Worm (Caenorhabditis elegans): Measurements from ENCODE around the gene pqn-74.

The pqn-74 gene

ce11 chrIV:13346078-13346477 is 14.9 kb upstream of the pqn-74 start:
- TF ChIP-seq drap-1 (GFP tag; optimal IDR thresholded peaks at IDR 0.05) (no peak), ceh-83 (GFP tag; optimal IDR thresholded peaks at IDR 0.05) (no peak), nhr-28 (tag; optimal IDR thresholded peaks at IDR 0.05) (no peak), mep-1 (tag; optimal IDR thresholded peaks at IDR 0.05) (no peak), mls-2 (tag; optimal IDR thresholded peaks at IDR 0.05) (no peak), unc-62 (GFP tag; optimal IDR thresholded peaks at IDR 0.05) (no peak), lin-13 (tag; optimal IDR thresholded peaks at IDR 0.05) (no peak), hlh-1 (tag; optimal IDR thresholded peaks at IDR 0.05) (no peak), pha-4 (tag; optimal IDR thresholded peaks at IDR 0.05) (no peak), ztf-11 (tag; optimal IDR thresholded peaks at IDR 0.05) (no peak), unc-39 (tag; optimal IDR thresholded peaks at IDR 0.05) (no peak), lin-32 (GFP tag; optimal IDR thresholded peaks at IDR 0.05) (no peak), nhr-237 (tag; optimal IDR thresholded peaks at IDR 0.05) (no peak), flh-1 (GFP tag; optimal IDR thresholded peaks at IDR 0.05) (no peak), unc-120 (tag; optimal IDR thresholded peaks at IDR 0.05; ENCODE audit: poor library complexity, severe bottlenecking) (no peak), ceh-39 (tag; optimal IDR thresholded peaks at IDR 0.05) (no peak), bed-3 (GFP tag; optimal IDR thresholded peaks at IDR 0.05) (no peak)

- TF ChIP-seq sem-2 (GFP tag; optimal IDR thresholded peaks at IDR 0.05) (no peak), flh-1 (GFP tag; optimal IDR thresholded peaks at IDR 0.05) (no peak)
These were observed 11.3 kb upstream of the pqn-74 start, which contains the start of gene W02A2.5 for ce11 chrIV:13342555-13342954. Gene W02A2.5 (plus strand): TSS chrIV:13342855.

ce11 chrIV:13334287-13334686 is 3.1 kb upstream of the pqn-74 start:
- TF ChIP-seq lsy-2 (tag; optimal IDR thresholded peaks at IDR 0.05) = no peak
- TF ChIP-seq unc-39 (tag; optimal IDR thresholded peaks at IDR 0.05) = no peak
- no peak for TF ChIP-seq sptf-1 (tag; optimal IDR thresholded peaks at IDR 0.05)
- TF ChIP-seq mab-5 (tag; optimal IDR thresholded peaks at IDR 0.05) = no peak
- no peak for TF ChIP-seq flh-1 (GFP tag; optimal IDR thresholded peaks at IDR 0.05)
- TF ChIP-seq blmp-1 (tag; optimal IDR thresholded peaks at IDR 0.05) = no peak
- no peak for TF ChIP-seq tbx-8 (GFP tag; optimal IDR thresholded peaks at IDR 0.05)
- no peak for TF ChIP-seq zip-8 (tag; optimal IDR thresholded peaks at IDR 0.05)
- TF ChIP-seq drap-1 (GFP tag; optimal IDR thresholded peaks at IDR 0.05) = no peak
- no peak for TF ChIP-seq nhr-76 (tag; optimal IDR thresholded peaks at IDR 0.05)
- TF ChIP-seq M03D4.4 (tag; optimal IDR thresholded peaks at IDR 0.05) = no peak
- TF ChIP-seq ces-1 (GFP tag; optimal IDR thresholded peaks at IDR 0.05) = no peak
- no peak for TF ChIP-seq nhr-2 (tag; optimal IDR thresholded peaks at IDR 0.05)
- TF ChIP-seq hlh-1 (tag; optimal IDR thresholded peaks at IDR 0.05) = no peak
- no peak for TF ChIP-seq mep-1 (tag; optimal IDR thresholded peaks at IDR 0.05)
- no peak for TF ChIP-seq ceh-83 (GFP tag; optimal IDR thresholded peaks at IDR 0.05)
- no peak for TF ChIP-seq mls-2 (tag; optimal IDR thresholded peaks at IDR 0.05)
- no peak for TF ChIP-seq nhr-237 (tag; optimal IDR thresholded peaks at IDR 0.05)

- TF ChIP-seq elt-3 (tag; optimal IDR thresholded peaks at IDR 0.05) (no peak), unc-39 (tag; optimal IDR thresholded peaks at IDR 0.05) (no peak), sptf-1 (tag; optimal IDR thresholded peaks at IDR 0.05) (no peak), mep-1 (tag; optimal IDR thresholded peaks at IDR 0.05) (no peak), cnd-1 (tag; optimal IDR thresholded peaks at IDR 0.05) (no peak), unc-120 (tag; optimal IDR thresholded peaks at IDR 0.05; ENCODE audit: poor library complexity, severe bottlenecking) (no peak), lin-32 (GFP tag; optimal IDR thresholded peaks at IDR 0.05) (no peak), ceh-39 (tag; optimal IDR thresholded peaks at IDR 0.05) (no peak), bed-3 (GFP tag; optimal IDR thresholded peaks at IDR 0.05) (no peak), tbx-8 (GFP tag; optimal IDR thresholded peaks at IDR 0.05) (no peak), zip-8 (tag; optimal IDR thresholded peaks at IDR 0.05) (no peak), mab-5 (tag; optimal IDR thresholded peaks at IDR 0.05) (no peak), nhr-2 (tag; optimal IDR thresholded peaks at IDR 0.05) (no peak)
These were observed 659 bp downstream of the pqn-74 start for ce11 chrIV:13330547-13330946.

ce11 chrIV:13328059-13328458 is 3.1 kb downstream of the pqn-74 start, which contains the start of gene far-6:
Gene far-6 (plus strand): TSS chrIV:13328359.
- TF ChIP-seq lin-32 (GFP tag; optimal IDR thresholded peaks at IDR 0.05) = no peak
- no peak for TF ChIP-seq snpc-4 (tag; optimal IDR thresholded peaks at IDR 0.05)
- no peak for TF ChIP-seq lsy-2 (tag; optimal IDR thresholded peaks at IDR 0.05)
- TF ChIP-seq unc-62 (GFP tag; optimal IDR thresholded peaks at IDR 0.05) = no peak
- TF ChIP-seq elt-1 (tag; optimal IDR thresholded peaks at IDR 0.05; ENCODE audit: borderline replicate concordance, insufficient read depth) = no peak
- TF ChIP-seq drap-1 (GFP tag; optimal IDR thresholded peaks at IDR 0.05) = no peak
- TF ChIP-seq nhr-28 (tag; optimal IDR thresholded peaks at IDR 0.05) = no peak
- no peak for TF ChIP-seq lin-13 (tag; optimal IDR thresholded peaks at IDR 0.05)
- TF ChIP-seq ceh-83 (GFP tag; optimal IDR thresholded peaks at IDR 0.05) = no peak
- TF ChIP-seq sptf-1 (tag; optimal IDR thresholded peaks at IDR 0.05) = no peak
- no peak for TF ChIP-seq elt-3 (tag; optimal IDR thresholded peaks at IDR 0.05)
- TF ChIP-seq nhr-76 (tag; optimal IDR thresholded peaks at IDR 0.05) = no peak
- TF ChIP-seq mep-1 (tag; optimal IDR thresholded peaks at IDR 0.05) = no peak
- no peak for TF ChIP-seq tbx-8 (GFP tag; optimal IDR thresholded peaks at IDR 0.05)
- no peak for TF ChIP-seq ces-1 (GFP tag; optimal IDR thresholded peaks at IDR 0.05)
- TF ChIP-seq ceh-43 (GFP tag; optimal IDR thresholded peaks at IDR 0.05) = no peak
- no peak for TF ChIP-seq blmp-1 (tag; optimal IDR thresholded peaks at IDR 0.05)

All from whole organism, mixed stage, embryonic.